Worm (Caenorhabditis elegans) whole organism, mixed stage, embryonic: ENCODE data around the gene T02H6.6.

Experiments used
- M03D4.4 ChIP-seq: sonication (generic microtip); optimal IDR thresholded peaks from 2 replicates; lab custom pipeline; 2017; ENCODE audit warnings: mild to moderate bottlenecking, missing genetic modification characterization, missing compliant biosample characterization
- bed-3 ChIP-seq: fragments of 200-800 bp; sonication (Bioruptor generic); optimal IDR thresholded peaks from 3 replicates; lab custom pipeline; 2018; ENCODE audit warnings: mild to moderate bottlenecking, missing genetic modification characterization, moderate library complexity, missing compliant biosample characterization
- blmp-1 ChIP-seq: fragments of 150-350 bp; optimal IDR thresholded peaks from 2 replicates; lab custom pipeline; 2014; ENCODE audit warnings: missing biosample characterization, missing genetic modification characterization
- ceh-39 ChIP-seq: fragments of 150-350 bp; optimal IDR thresholded peaks from 2 replicates; lab custom pipeline; 2014; ENCODE audit warnings: missing biosample characterization, missing genetic modification characterization
- ceh-43 ChIP-seq: fragments of 200-800 bp; sonication (Bioruptor generic); optimal IDR thresholded peaks from 2 replicates; lab custom pipeline; 2018; ENCODE audit warnings: mild to moderate bottlenecking, missing genetic modification characterization, moderate library complexity, missing compliant biosample characterization
- ceh-83 ChIP-seq: fragments of 200-800 bp; sonication (Bioruptor generic); optimal IDR thresholded peaks from 2 replicates; lab custom pipeline; 2018; ENCODE audit warnings: mild to moderate bottlenecking, missing genetic modification characterization, missing compliant biosample characterization
- ces-1 ChIP-seq: fragments of 150-350 bp; optimal IDR thresholded peaks from 2 replicates; lab custom pipeline; 2014; ENCODE audit warnings: missing biosample characterization, missing genetic modification reagents, missing genetic modification characterization
- cnd-1 ChIP-seq: fragments of 200-800 bp; sonication (Bioruptor generic); optimal IDR thresholded peaks from 2 replicates; lab custom pipeline; 2018; ENCODE audit warnings: mild to moderate bottlenecking, missing genetic modification characterization, missing compliant biosample characterization
- drap-1 ChIP-seq: fragments of 200-800 bp; sonication (Bioruptor generic); optimal IDR thresholded peaks from 3 replicates; lab custom pipeline; 2018; ENCODE audit warnings: mild to moderate bottlenecking, missing genetic modification characterization, missing compliant biosample characterization
- elt-1 ChIP-seq: sonication (generic microtip); optimal IDR thresholded peaks from 2 replicates; lab custom pipeline; 2017; ENCODE audit warnings: missing genetic modification characterization, mild to moderate bottlenecking, missing compliant biosample characterization, antibody characterized with exemption, moderate library complexity, borderline replicate concordance; ENCODE audit not compliant: insufficient read depth
- elt-3 ChIP-seq: fragments of 150-350 bp; optimal IDR thresholded peaks from 2 replicates; lab custom pipeline; 2014; ENCODE audit warnings: missing biosample characterization, missing genetic modification characterization
- ham-2 ChIP-seq: fragments of 200-800 bp; sonication (Bioruptor generic); optimal IDR thresholded peaks from 2 replicates; lab custom pipeline; 2018; ENCODE audit warnings: mild to moderate bottlenecking, missing genetic modification characterization, missing compliant biosample characterization
- hlh-1 ChIP-seq: fragments of 150-350 bp; optimal IDR thresholded peaks from 2 replicates; lab custom pipeline; 2014; ENCODE audit warnings: missing biosample characterization, missing genetic modification reagents, missing genetic modification characterization
- lin-13 ChIP-seq: fragments of 150-350 bp; optimal IDR thresholded peaks from 2 replicates; lab custom pipeline; 2014; ENCODE audit warnings: missing biosample characterization, missing genetic modification characterization
- mab-5 ChIP-seq: fragments of 150-350 bp; optimal IDR thresholded peaks from 2 replicates; lab custom pipeline; 2014; ENCODE audit warnings: missing biosample characterization, missing genetic modification characterization
- mep-1 ChIP-seq: fragments of 150-350 bp; optimal IDR thresholded peaks from 2 replicates; lab custom pipeline; 2017; ENCODE audit warnings: missing biosample characterization, missing genetic modification reagents, missing genetic modification characterization, inconsistent platforms
- mls-2 ChIP-seq: sonication (generic microtip); optimal IDR thresholded peaks from 2 replicates; lab custom pipeline; 2016; ENCODE audit warnings: mild to moderate bottlenecking, missing genetic modification characterization, moderate library complexity, missing compliant biosample characterization
- nhr-12 ChIP-seq: fragments of 150-350 bp; optimal IDR thresholded peaks from 2 replicates; lab custom pipeline; 2014; ENCODE audit warnings: missing biosample characterization, missing genetic modification characterization
- nhr-2 ChIP-seq: fragments of 150-350 bp; optimal IDR thresholded peaks from 2 replicates; lab custom pipeline; 2014; ENCODE audit warnings: missing biosample characterization, missing genetic modification characterization
- nhr-237 ChIP-seq: fragments of 150-350 bp; optimal IDR thresholded peaks from 2 replicates; lab custom pipeline; 2014; ENCODE audit warnings: missing biosample characterization, missing genetic modification characterization
- nhr-28 ChIP-seq: fragments of 150-350 bp; optimal IDR thresholded peaks from 2 replicates; lab custom pipeline; 2014; ENCODE audit warnings: missing biosample characterization, missing genetic modification characterization
- nhr-76 ChIP-seq: sonication (generic microtip); optimal IDR thresholded peaks from 2 replicates; lab custom pipeline; 2017; ENCODE audit warnings: missing biosample characterization, missing genetic modification characterization
- snpc-4 ChIP-seq: fragments of 150-350 bp; optimal IDR thresholded peaks from 2 replicates; lab custom pipeline; 2014; ENCODE audit warnings: missing biosample characterization, missing genetic modification characterization
- sptf-1 ChIP-seq: sonication (generic microtip); optimal IDR thresholded peaks from 2 replicates; lab custom pipeline; 2017; ENCODE audit warnings: mild to moderate bottlenecking, missing genetic modification characterization, moderate library complexity, missing compliant biosample characterization
- tbx-8 ChIP-seq: fragments of 200-800 bp; sonication (Bioruptor generic); optimal IDR thresholded peaks from 2 replicates; lab custom pipeline; 2018; ENCODE audit warnings: mild to moderate bottlenecking, missing genetic modification characterization, moderate library complexity, missing compliant biosample characterization
- unc-120 ChIP-seq: sonication (generic microtip); optimal IDR thresholded peaks from 2 replicates; lab custom pipeline; 2017; ENCODE audit warnings: missing genetic modification characterization, missing compliant biosample characterization; ENCODE audit not compliant: poor library complexity, severe bottlenecking
- unc-39 ChIP-seq: fragments of 150-350 bp; optimal IDR thresholded peaks from 2 replicates; lab custom pipeline; 2014; ENCODE audit warnings: missing biosample characterization, missing genetic modification characterization
- unc-62 ChIP-seq: fragments of 150-350 bp; optimal IDR thresholded peaks from 2 replicates; lab custom pipeline; 2014; ENCODE audit warnings: missing biosample characterization, missing genetic modification reagents, missing genetic modification characterization
- zip-8 ChIP-seq: fragments of 150-350 bp; optimal IDR thresholded peaks from 2 replicates; lab custom pipeline; 2014; ENCODE audit warnings: missing biosample characterization, missing genetic modification characterization
- ztf-11 ChIP-seq: fragments of 150-350 bp; optimal IDR thresholded peaks from 2 replicates; lab custom pipeline; 2014; ENCODE audit warnings: missing biosample characterization, missing genetic modification characterization

Gene T02H6.6

DNA sequence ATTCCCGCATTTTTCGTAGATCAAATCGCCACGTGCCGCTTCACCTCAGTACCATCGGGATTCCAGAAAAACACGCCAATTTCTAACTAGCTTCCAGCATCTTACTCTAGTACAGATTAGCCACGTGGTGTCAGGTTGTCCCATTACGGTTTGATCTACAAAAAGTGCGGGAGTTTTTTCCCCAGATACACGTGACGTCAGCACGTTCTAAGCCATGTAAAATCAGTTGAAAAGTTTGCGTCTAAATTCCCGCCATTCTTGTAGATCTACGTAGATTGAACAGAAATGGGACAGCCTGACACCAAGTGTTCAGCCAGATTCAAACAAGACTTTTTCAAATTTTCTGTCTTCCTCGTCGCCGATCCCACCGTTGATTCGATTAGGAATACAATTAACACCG lies 5.0 kb upstream of the T02H6.6 start, which contains the start of gene T02H6.9:
TSS of gene T02H6.9 (plus strand) at position 301 of the 400 bp plus-strand sequence.
- TF ChIP-seq unc-39 (no peak), ztf-11 (tag; lab: Kevin White, UChicago) (no peak), ceh-83 (GFP tag; lab: Kevin White, UChicago) (no peak), ham-2 (GFP tag; lab: Kevin White, UChicago) (no peak), nhr-28 (no peak), ceh-39 (tag; lab: Kevin White, UChicago) (no peak), hlh-1 (tag; lab: Kevin White, UChicago) (no peak), snpc-4 (tag; lab: Kevin White, UChicago) (no peak), lin-13 (tag; lab: Kevin White, UChicago) (no peak), tbx-8 (GFP tag; lab: Kevin White, UChicago) (no peak), zip-8 (no peak), drap-1 (no peak), ceh-43 (GFP tag; lab: Kevin White, UChicago) (no peak)

DNA sequence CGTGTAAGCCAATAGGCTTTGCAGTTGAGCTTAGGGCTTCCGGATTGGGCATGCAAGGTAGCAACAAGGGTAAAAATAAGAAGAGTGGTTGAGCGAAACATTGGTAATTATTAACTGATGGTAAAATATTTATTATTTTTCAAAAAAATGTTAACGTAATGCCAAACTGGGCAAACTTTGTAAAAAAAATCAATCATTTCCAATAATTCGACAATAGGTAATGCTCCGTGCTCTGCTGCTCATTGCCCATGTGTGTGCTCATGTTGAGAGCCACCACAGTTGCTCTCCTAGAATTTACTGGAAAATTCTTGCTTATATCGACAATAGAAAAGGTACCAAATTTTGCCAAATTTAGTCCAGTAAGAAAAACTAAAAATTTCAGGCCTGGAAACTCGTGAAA lies 3.0 kb upstream of the T02H6.6 start, which contains the start of the genes T02H6.10 and T02H6.8:
TSS of gene T02H6.10 (minus strand) at position 101 of the 400 bp plus-strand sequence.
TSS of gene T02H6.8 (plus strand) at position 221 of the 400 bp plus-strand sequence.
- no peak for TF ChIP-seq unc-62 (GFP tag; lab: Kevin White, UChicago)
- TF ChIP-seq ceh-83 (GFP tag; lab: Kevin White, UChicago) = no peak
- TF ChIP-seq nhr-237 (tag; lab: Kevin White, UChicago) = no peak

DNA sequence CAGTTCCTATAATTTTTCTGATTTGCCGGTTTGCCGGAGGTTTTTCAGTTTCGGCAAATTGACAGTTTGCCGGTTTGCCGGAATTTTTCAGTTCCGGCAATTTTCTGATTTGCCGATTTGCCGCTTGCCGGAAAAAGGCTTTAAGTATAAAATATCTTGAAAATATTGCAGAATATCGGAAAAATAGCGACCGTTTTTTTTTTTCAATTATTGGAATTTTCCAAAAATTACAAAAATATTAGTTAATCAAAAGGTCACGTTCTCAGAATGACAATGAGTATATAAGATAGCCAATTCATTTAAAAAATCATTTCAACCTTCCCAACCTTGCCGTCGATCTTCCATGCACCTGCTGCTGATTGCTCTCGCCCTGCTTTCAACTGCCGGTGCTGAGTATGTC lies 1.2 kb upstream of the T02H6.6 start, which contains the start of gene T02H6.7:
TSS of gene T02H6.7 (plus strand) at position 301 of the 400 bp plus-strand sequence.
- TF ChIP-seq unc-120 (tag; lab: Kevin White, UChicago) (no peak), cnd-1 (tag; lab: Kevin White, UChicago) (no peak), ceh-39 (tag; lab: Kevin White, UChicago) (no peak), nhr-12 (tag; lab: Kevin White, UChicago) (no peak), sptf-1 (tag; lab: Kevin White, UChicago) (no peak), hlh-1 (tag; lab: Kevin White, UChicago) (no peak), ces-1 (no peak), nhr-28 (no peak), nhr-2 (tag; lab: Kevin White, UChicago) (no peak), elt-1 (tag; lab: Kevin White, UChicago) (no peak), mls-2 (no peak), ceh-43 (GFP tag; lab: Kevin White, UChicago) (no peak), snpc-4 (tag; lab: Kevin White, UChicago) (no peak), nhr-237 (tag; lab: Kevin White, UChicago) (no peak), ztf-11 (tag; lab: Kevin White, UChicago) (no peak), unc-62 (GFP tag; lab: Kevin White, UChicago) (no peak), nhr-76 (no peak), lin-13 (tag; lab: Kevin White, UChicago) (no peak), blmp-1 (tag; lab: Kevin White, UChicago) (no peak), ceh-83 (GFP tag; lab: Kevin White, UChicago) (no peak)

DNA sequence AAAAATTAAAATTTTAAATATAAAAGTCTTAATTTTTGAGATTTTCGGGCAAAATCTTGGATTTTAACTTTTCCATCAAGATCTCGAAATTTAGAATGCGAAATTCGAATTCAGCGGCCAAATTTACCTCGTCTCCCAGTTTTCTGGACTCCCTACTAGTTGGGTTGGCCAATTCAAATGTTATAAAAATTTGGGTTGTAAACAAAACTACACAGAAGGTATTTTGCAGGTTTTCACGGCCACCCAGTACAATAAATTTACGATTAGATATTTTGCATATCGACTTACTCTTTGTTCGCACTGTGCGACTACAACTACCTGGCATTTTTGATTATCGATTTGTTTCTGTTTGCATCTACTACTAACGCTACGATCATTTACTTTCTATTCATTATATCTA lies 1.2 kb downstream of the T02H6.6 start, which contains the start of gene T02H6.5:
TSS of gene T02H6.5 (plus strand) at position 301 of the 400 bp plus-strand sequence.
- TF ChIP-seq elt-1 (tag; lab: Kevin White, UChicago) (no peak), mab-5 (tag; lab: Kevin White, UChicago) (no peak), tbx-8 (GFP tag; lab: Kevin White, UChicago) (no peak), nhr-28 (no peak), M03D4.4 (tag; lab: Kevin White, UChicago) (no peak), sptf-1 (tag; lab: Kevin White, UChicago) (no peak), mep-1 (tag; lab: Kevin White, UChicago) (no peak), unc-120 (tag; lab: Kevin White, UChicago) (no peak), lin-13 (tag; lab: Kevin White, UChicago) (no peak), ces-1 (no peak), unc-62 (GFP tag; lab: Kevin White, UChicago) (no peak), elt-3 (tag; lab: Kevin White, UChicago) (no peak), hlh-1 (tag; lab: Kevin White, UChicago) (no peak), bed-3 (GFP tag; lab: Kevin White, UChicago) (no peak), ztf-11 (tag; lab: Kevin White, UChicago) (no peak), nhr-2 (tag; lab: Kevin White, UChicago) (no peak)
- TF ChIP-seq, all 35 proteins: peak for 0
